Fruit fly (Drosophila melanogaster): ENCODE data around the gene Gr61a.

- TF ChIP-seq CG6808 (GFP tag; optimal IDR thresholded peaks at IDR 0.05) = no peak
- peak; percentile 81 for TF ChIP-seq CG1621 (tag; optimal IDR thresholded peaks at IDR 0.05)
- no peak for TF ChIP-seq CG6163 (GFP tag; IDR thresholded peaks at IDR 0.05)
Observed at dm6 chr3L:815234-816200, 25.7 kb upstream of the Gr61a start.

Data from whole organism, prepupa.